Worm (Caenorhabditis elegans) whole organism, L4/young adult: Measurements from ENCODE around the gene K11H3.8.

Source experiments
- W03F9.2 ChIP-seq: fragments of 150-350 bp; optimal IDR thresholded peaks from 2 replicates; lab custom pipeline; 2014; ENCODE audit warnings: missing biosample characterization, missing genetic modification characterization
- him-1 ChIP-seq: sonication (generic microtip); optimal IDR thresholded peaks from 2 replicates; lab custom pipeline; 2016; ENCODE audit warnings: missing genotype, missing genetic modification reagents, missing genetic modification characterization, missing compliant biosample characterization

ce11 chrIII:9850877-9851276 lies 15.9 kb downstream of the K11H3.8 start:
- no peak for TF ChIP-seq W03F9.2
- TF ChIP-seq him-1: no peak
